Worm (Caenorhabditis elegans) whole organism, young adult: ENCODE measurements around the gene C47D12.5.

Experiments used
- C17E4.6 ChIP-seq: fragments of 200-800 bp; sonication (Bioruptor generic); IDR thresholded peaks from 2 replicates; pipeline ENCODE4 v1.3.6; 2022; ENCODE audit warnings: missing genetic modification reagents, missing genetic modification characterization, missing compliant biosample characterization
- D2030.7 ChIP-seq: fragments of 200-800 bp; sonication (Bioruptor generic); IDR thresholded peaks from 2 replicates; pipeline ENCODE4 v1.3.6; 2022; ENCODE audit warnings: missing genetic modification reagents, missing genetic modification characterization, missing compliant biosample characterization
- F23B12.7 ChIP-seq: sonication (generic microtip); optimal IDR thresholded peaks from 2 replicates; lab custom pipeline; 2017; ENCODE audit warnings: missing genetic modification characterization, mild to moderate bottlenecking, missing compliant biosample characterization, antibody characterized with exemption, moderate library complexity; ENCODE audit not compliant: insufficient read depth
- F33H1.4 ChIP-seq: fragments of 200-800 bp; sonication (Bioruptor generic); IDR thresholded peaks from 2 replicates; pipeline ENCODE4 v1.3.6; 2022; ENCODE audit warnings: missing genetic modification reagents, missing genetic modification characterization, missing compliant biosample characterization
- F37B4.10 ChIP-seq: fragments of 200-800 bp; sonication (Bioruptor generic); IDR thresholded peaks from 2 replicates; pipeline ENCODE4 v1.3.6; 2022; ENCODE audit warnings: missing genetic modification characterization, missing compliant biosample characterization
- F49E8.2 ChIP-seq: sonication (generic microtip); optimal IDR thresholded peaks from 3 replicates; lab custom pipeline; 2017; ENCODE audit warnings: missing genetic modification characterization, mild to moderate bottlenecking, missing compliant biosample characterization, antibody characterized with exemption, moderate library complexity; ENCODE audit not compliant: insufficient read depth
- F55B11.4 ChIP-seq: sonication (generic microtip); optimal IDR thresholded peaks from 2 replicates; lab custom pipeline; 2016; ENCODE audit warnings: missing compliant biosample characterization, missing genetic modification characterization, borderline replicate concordance; ENCODE audit not compliant: insufficient read depth
- F57A8.1 ChIP-seq: fragments of 200-800 bp; sonication (Bioruptor generic); optimal IDR thresholded peaks from 2 replicates; lab custom pipeline; 2018; ENCODE audit warnings: mild to moderate bottlenecking, missing genetic modification characterization, moderate library complexity, missing compliant biosample characterization
- T26A5.8 ChIP-seq: sonication (generic microtip); optimal IDR thresholded peaks from 2 replicates; lab custom pipeline; 2016; ENCODE audit warnings: missing genetic modification characterization, missing compliant biosample characterization
- Y95B8A.8 ChIP-seq: fragments of 200-800 bp; sonication (Bioruptor generic); IDR thresholded peaks from 2 replicates; pipeline ENCODE4 v1.3.6; 2022; ENCODE audit warnings: missing genetic modification reagents, missing genetic modification characterization, missing compliant biosample characterization
- aptf-2 ChIP-seq: fragments of 200-800 bp; sonication (Bioruptor generic); conservative IDR thresholded peaks from 2 replicates; pipeline ENCODE4 v1.3.6; 2022; ENCODE audit warnings: missing genetic modification reagents, missing genetic modification characterization, missing compliant biosample characterization
- attf-3 ChIP-seq: fragments of 200-800 bp; sonication (Bioruptor generic); conservative IDR thresholded peaks from 2 replicates; pipeline ENCODE4 v1.3.6; 2022; ENCODE audit warnings: missing genetic modification reagents, missing genetic modification characterization, missing compliant biosample characterization
- attf-5 ChIP-seq: fragments of 200-800 bp; sonication (Bioruptor generic); optimal IDR thresholded peaks from 2 replicates; lab custom pipeline; 2018; ENCODE audit warnings: mild to moderate bottlenecking, missing genetic modification characterization, missing compliant biosample characterization
- bed-1 ChIP-seq: fragments of 200-800 bp; sonication (Bioruptor generic); IDR thresholded peaks from 2 replicates; pipeline ENCODE4 v1.3.6; 2022; ENCODE audit warnings: missing genetic modification reagents, missing genetic modification characterization, missing compliant biosample characterization
- ceh-91 ChIP-seq: fragments of 200-800 bp; sonication (Bioruptor generic); IDR thresholded peaks from 2 replicates; pipeline ENCODE4 v1.3.6; 2022; ENCODE audit warnings: missing genetic modification reagents, missing genetic modification characterization, missing compliant biosample characterization
- dpff-1 ChIP-seq: sonication (generic microtip); optimal IDR thresholded peaks from 2 replicates; lab custom pipeline; 2017; ENCODE audit warnings: mild to moderate bottlenecking, missing genetic modification characterization, missing compliant biosample characterization
- dpl-1 ChIP-seq: fragments of 150-350 bp; optimal IDR thresholded peaks from 2 replicates; lab custom pipeline; 2014; ENCODE audit warnings: missing biosample characterization, missing genetic modification reagents, missing genetic modification characterization
- egl-18 ChIP-seq: fragments of 200-800 bp; sonication (Bioruptor generic); IDR thresholded peaks from 2 replicates; pipeline ENCODE4 v1.3.6; 2022; ENCODE audit warnings: missing genetic modification reagents, missing genetic modification characterization, missing compliant biosample characterization
- egl-44 ChIP-seq: fragments of 200-800 bp; sonication (Bioruptor generic); IDR thresholded peaks from 2 replicates; pipeline ENCODE4 v1.3.6; 2022; ENCODE audit warnings: missing genetic modification reagents, missing genetic modification characterization, missing compliant biosample characterization
- egrh-3 ChIP-seq: fragments of 200-800 bp; sonication (Bioruptor generic); IDR thresholded peaks from 2 replicates; pipeline ENCODE4 v1.3.6; 2022; ENCODE audit warnings: missing genetic modification reagents, missing genetic modification characterization, missing compliant biosample characterization
- gei-17 ChIP-seq: fragments of 200-800 bp; sonication (Bioruptor generic); optimal IDR thresholded peaks from 2 replicates; lab custom pipeline; 2018; ENCODE audit warnings: mild to moderate bottlenecking, missing genetic modification characterization, missing compliant biosample characterization
- him-1 ChIP-seq: sonication (generic microtip); optimal IDR thresholded peaks from 2 replicates; lab custom pipeline; 2016; ENCODE audit warnings: missing genotype, missing genetic modification reagents, missing genetic modification characterization, missing compliant biosample characterization
- hmg-20 ChIP-seq: fragments of 200-800 bp; sonication (Bioruptor generic); IDR thresholded peaks from 2 replicates; pipeline ENCODE4 v1.3.6; 2022; ENCODE audit warnings: missing genetic modification reagents, missing genetic modification characterization, missing compliant biosample characterization
- let-526 ChIP-seq: fragments of 200-800 bp; sonication (Bioruptor generic); IDR thresholded peaks from 2 replicates; pipeline ENCODE4 v1.3.6; 2022; ENCODE audit warnings: missing genetic modification reagents, missing genetic modification characterization, missing compliant biosample characterization
- let-607 ChIP-seq, 2 experiments: fragments of 200-800 bp in 1 of 2; sonication (Bioruptor generic) in 1 of 2; sonication (generic microtip) in 1 of 2; optimal IDR thresholded peaks; 2 replicates each; lab custom pipeline; 2016 to 2018; ENCODE audit warnings: mild to moderate bottlenecking in 2 of 2, missing compliant biosample characterization in 2 of 2, missing genetic modification characterization in 2 of 2, moderate library complexity in 2 of 2, missing genotype in 1 of 2
- lin-54 ChIP-seq: fragments of 200-800 bp; sonication (Bioruptor generic); optimal IDR thresholded peaks from 2 replicates; lab custom pipeline; 2018; ENCODE audit warnings: mild to moderate bottlenecking, missing genetic modification characterization, missing compliant biosample characterization
- lsl-1 ChIP-seq: fragments of 200-800 bp; sonication (Bioruptor generic); optimal IDR thresholded peaks from 2 replicates; lab custom pipeline; 2018; ENCODE audit warnings: mild to moderate bottlenecking, missing genetic modification characterization, moderate library complexity, missing compliant biosample characterization
- madf-8 ChIP-seq: fragments of 200-800 bp; sonication (Bioruptor generic); conservative IDR thresholded peaks from 2 replicates; pipeline ENCODE4 v1.3.6; 2022; ENCODE audit warnings: missing genetic modification reagents, missing genetic modification characterization, missing compliant biosample characterization
- mxl-1 ChIP-seq: sonication (generic microtip); optimal IDR thresholded peaks from 2 replicates; lab custom pipeline; 2016; ENCODE audit warnings: missing genetic modification characterization, missing compliant biosample characterization
- nfya-2 ChIP-seq: fragments of 200-800 bp; sonication (Bioruptor generic); IDR thresholded peaks from 2 replicates; pipeline ENCODE4 v1.3.6; 2022; ENCODE audit warnings: missing genetic modification reagents, missing genetic modification characterization, missing compliant biosample characterization
- nfyb-1 ChIP-seq: fragments of 200-800 bp; sonication (Bioruptor generic); IDR thresholded peaks from 2 replicates; pipeline ENCODE4 v1.3.6; 2022; ENCODE audit warnings: missing genetic modification reagents, missing genetic modification characterization, missing compliant biosample characterization
- nhr-120 ChIP-seq: fragments of 200-800 bp; sonication (Bioruptor generic); IDR thresholded peaks from 2 replicates; pipeline ENCODE4 v1.3.6; 2022; ENCODE audit warnings: missing genetic modification characterization, missing compliant biosample characterization
- nhr-80 ChIP-seq: sonication (generic microtip); optimal IDR thresholded peaks from 2 replicates; lab custom pipeline; 2016; ENCODE audit warnings: missing genetic modification characterization, missing compliant biosample characterization
- nhr-90 ChIP-seq: sonication (generic microtip); optimal IDR thresholded peaks from 2 replicates; lab custom pipeline; 2016; ENCODE audit warnings: missing genotype, mild to moderate bottlenecking, missing genetic modification characterization, missing compliant biosample characterization
- pbrm-1 ChIP-seq: fragments of 200-800 bp; sonication (Bioruptor generic); IDR thresholded peaks from 2 replicates; pipeline ENCODE4 v1.3.6; 2022; ENCODE audit warnings: missing genetic modification reagents, missing genetic modification characterization, missing compliant biosample characterization
- pha-4 ChIP-seq: fragments of 150-350 bp; sonication (generic microtip); optimal IDR thresholded peaks from 2 replicates; lab custom pipeline; 2014; ENCODE audit warnings: missing biosample characterization, missing genetic modification reagents, missing genetic modification characterization
- rcor-1 ChIP-seq: fragments of 200-800 bp; sonication (Bioruptor generic); IDR thresholded peaks from 2 replicates; pipeline ENCODE4 v1.3.6; 2022; ENCODE audit warnings: missing genetic modification reagents, missing genetic modification characterization, missing compliant biosample characterization
- repo-1 ChIP-seq: sonication (generic microtip); optimal IDR thresholded peaks from 2 replicates; lab custom pipeline; 2017; ENCODE audit warnings: mild to moderate bottlenecking, missing genetic modification characterization, missing compliant biosample characterization
- rpc-1 ChIP-seq, 2 experiments: fragments of 150-350 bp in 1 of 2; sonication (generic microtip) in 1 of 2; optimal IDR thresholded peaks; 2 replicates each; lab custom pipeline; 2014 to 2018; ENCODE audit warnings: missing biosample characterization in 1 of 2, missing genetic modification characterization in 1 of 2, missing genetic modification reagents in 1 of 2, missing genotype in 1 of 2
- sdz-38 ChIP-seq: sonication (generic microtip); optimal IDR thresholded peaks from 2 replicates; lab custom pipeline; 2016; ENCODE audit warnings: missing genotype, missing genetic modification characterization, missing compliant biosample characterization
- sea-2 ChIP-seq: fragments of 200-800 bp; sonication (Bioruptor generic); IDR thresholded peaks from 2 replicates; pipeline ENCODE4 v1.3.6; 2022; ENCODE audit warnings: missing genetic modification characterization, missing compliant biosample characterization
- snpc-4 ChIP-seq, 5 experiments: fragments of 150-350 bp in 1 of 5; sonication (generic microtip) in 4 of 5; optimal IDR thresholded peaks; 2 replicates each; lab custom pipeline; 2014 to 2018; ENCODE audit warnings: missing genetic modification characterization in 5 of 5, missing biosample characterization in 3 of 5, antibody characterized with exemption in 2 of 5, mild to moderate bottlenecking in 2 of 5, missing compliant biosample characterization in 2 of 5, missing genotype in 2 of 5, moderate library complexity in 2 of 5, missing genetic modification reagents in 1 of 5
- somi-1 ChIP-seq: fragments of 200-800 bp; sonication (Bioruptor generic); optimal IDR thresholded peaks from 2 replicates; lab custom pipeline; 2018; ENCODE audit warnings: mild to moderate bottlenecking, missing genetic modification characterization, missing compliant biosample characterization
- unc-62 ChIP-seq: fragments of 150-350 bp; optimal IDR thresholded peaks from 2 replicates; lab custom pipeline; 2014; ENCODE audit warnings: missing biosample characterization, missing genetic modification reagents, missing genetic modification characterization
- zim-3 ChIP-seq: sonication (generic microtip); optimal IDR thresholded peaks from 2 replicates; lab custom pipeline; 2017; ENCODE audit warnings: mild to moderate bottlenecking, missing genetic modification characterization, moderate library complexity, missing compliant biosample characterization
- ztf-25 ChIP-seq: fragments of 200-800 bp; sonication (Bioruptor generic); IDR thresholded peaks from 2 replicates; pipeline ENCODE4 v1.3.6; 2022; ENCODE audit warnings: missing genetic modification reagents, missing genetic modification characterization, missing compliant biosample characterization

C47D12.5 gene

ce11 chrII:11657079-11657478, 28.0 kb downstream of the C47D12.5 start, which contains the start of gene nep-1 (continued):
- TF ChIP-seq egrh-3 (GFP tag; lab: Robert Waterston, UW): no peak
- TF ChIP-seq F37B4.10: no peak

- TF ChIP-seq him-1 (no peak), nfyb-1 (GFP tag; lab: Robert Waterston, UW) (no peak), nhr-90 (tag; lab: Kevin White, UChicago) (no peak), pbrm-1 (GFP tag; lab: Robert Waterston, UW) (no peak), nhr-80 (tag; lab: Kevin White, UChicago) (peak; percentile 18), T26A5.8 (tag; lab: Kevin White, UChicago) (no peak), madf-8 (GFP tag; lab: Robert Waterston, UW) (no peak), bed-1 (no peak), repo-1 (tag; lab: Kevin White, UChicago) (no peak), mxl-1 (no peak), F55B11.4 (tag; lab: Kevin White, UChicago) (no peak), attf-3 (GFP tag; lab: Robert Waterston, UW) (no peak), sdz-38 (no peak), attf-5 (peak; percentile 28), lsl-1 (GFP tag; lab: Kevin White, UChicago) (no peak), let-526 (GFP tag; lab: Robert Waterston, UW) (no peak), ceh-91 (GFP tag; lab: Robert Waterston, UW) (no peak), nhr-120 (GFP tag; lab: Robert Waterston, UW) (no peak), ztf-25 (GFP tag; lab: Robert Waterston, UW) (no peak), pha-4 (no peak), dpff-1 (no peak), aptf-2 (GFP tag; lab: Robert Waterston, UW) (no peak), dpl-1 (no peak), let-607 (tag; optimal IDR thresholded peaks at IDR 0.05; lab: Kevin White, UChicago) (no peak), somi-1 (GFP tag; lab: Kevin White, UChicago) (no peak), Y95B8A.8 (GFP tag; lab: Robert Waterston, UW) (no peak), F57A8.1 (GFP tag; lab: Kevin White, UChicago) (no peak), hmg-20 (no peak), rcor-1 (GFP tag; lab: Robert Waterston, UW) (no peak), egl-18 (GFP tag; lab: Robert Waterston, UW) (no peak), lin-54 (GFP tag; lab: Kevin White, UChicago) (peak; percentile 33), rpc-1 (optimal IDR thresholded peaks at IDR 0.05; lab: Kevin White, UChicago) (no peak), rpc-1 (tag; optimal IDR thresholded peaks at IDR 0.05; lab: Kevin White, UChicago) (no peak), gei-17 (GFP tag; lab: Kevin White, UChicago) (no peak), nfya-2 (GFP tag; lab: Robert Waterston, UW) (no peak), unc-62 (GFP tag; lab: Kevin White, UChicago) (no peak), snpc-4 (GFP tag; optimal IDR thresholded peaks at IDR 0.05; lab: Kevin White, UChicago) (no peak), snpc-4 (tag; optimal IDR thresholded peaks at IDR 0.05; lab: Kevin White, UChicago) (peak in 3 of 4 experiments; percentile 15 to 69 (median 36)), sea-2 (no peak), egl-44 (no peak), F23B12.7 (peak; percentile 4), D2030.7 (GFP tag; lab: Robert Waterston, UW) (no peak), zim-3 (tag; lab: Kevin White, UChicago) (no peak), F33H1.4 (GFP tag; lab: Robert Waterston, UW) (peak; percentile 83), F49E8.2 (tag; lab: Kevin White, UChicago) (no peak), C17E4.6 (GFP tag; lab: Robert Waterston, UW) (no peak)
Observed at ce11 chrII:11652679-11653174, 32.4 kb downstream of the C47D12.5 start, which contains the start of the genes rad-23 and rpn-12. Gene rad-23, minus strand, starts transcription at chrII:11652729. Gene rpn-12, plus strand, starts transcription at chrII:11653124.
